Worm (Caenorhabditis elegans) whole organism, midembryonic: ENCODE measurements around the gene btb-18.

Experiments used
- cog-1 ChIP-seq: sonication (generic microtip); optimal IDR thresholded peaks from 2 replicates; lab custom pipeline; 2016; ENCODE audit warnings: missing genetic modification characterization, missing compliant biosample characterization
- flt-1 ChIP-seq: fragments of 200-800 bp; sonication (Bioruptor generic); IDR thresholded peaks from 2 replicates; pipeline ENCODE4 v1.3.6; 2022; ENCODE audit warnings: missing genetic modification characterization, missing compliant biosample characterization
- klf-2 ChIP-seq: fragments of 200-800 bp; sonication (Bioruptor generic); conservative IDR thresholded peaks from 2 replicates; pipeline ENCODE4 v1.3.6; 2022; ENCODE audit warnings: missing genetic modification reagents, missing genetic modification characterization, missing compliant biosample characterization
- med-1 ChIP-seq: sonication (generic microtip); optimal IDR thresholded peaks from 2 replicates; lab custom pipeline; 2017; ENCODE audit warnings: missing genetic modification characterization, mild to moderate bottlenecking, missing compliant biosample characterization, antibody characterized with exemption, missing genetic modification reagents; ENCODE audit not compliant: insufficient read depth
- ref-1 ChIP-seq: fragments of 200-800 bp; sonication (Bioruptor generic); conservative IDR thresholded peaks from 2 replicates; pipeline ENCODE4 v1.3.6; 2022; ENCODE audit warnings: missing genetic modification reagents, missing genetic modification characterization, missing compliant biosample characterization
- tab-1 ChIP-seq: fragments of 200-800 bp; sonication (Bioruptor generic); IDR thresholded peaks from 2 replicates; pipeline ENCODE4 v1.3.6; 2022; ENCODE audit warnings: missing genetic modification characterization, missing compliant biosample characterization
- ztf-29 ChIP-seq: fragments of 200-800 bp; sonication (Bioruptor generic); IDR thresholded peaks from 2 replicates; pipeline ENCODE4 v1.3.6; 2022; ENCODE audit warnings: missing genetic modification reagents, missing genetic modification characterization, missing compliant biosample characterization

DNA sequence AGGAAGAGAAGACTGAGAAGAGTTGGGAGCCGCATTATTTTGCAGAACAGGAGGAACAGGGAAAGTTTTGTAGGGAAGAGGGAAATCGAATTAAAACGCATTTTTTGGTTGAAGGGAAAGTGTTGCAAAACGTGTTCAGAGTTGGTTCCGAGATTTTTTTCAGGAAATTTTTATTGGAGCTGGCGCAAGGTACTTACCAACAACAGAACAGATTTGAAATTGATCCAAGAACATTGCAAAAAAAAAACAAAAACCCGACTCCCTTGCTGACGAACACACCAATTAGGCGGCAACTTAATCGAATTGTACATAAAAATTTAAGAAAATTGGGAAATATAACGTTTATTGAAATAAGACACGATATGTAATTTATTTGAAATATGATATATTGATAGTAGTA lies 40.5 kb downstream of the btb-18 start, which contains the start of gene F14D2.7:
- TF ChIP-seq tab-1 (no peak), ref-1 (GFP tag; lab: Robert Waterston, UW) (no peak), klf-2 (no peak), med-1 (GFP tag; lab: Kevin White, UChicago) (no peak), cog-1 (no peak), ztf-29 (no peak), flt-1 (no peak)
